Fruit fly (Drosophila melanogaster): ENCODE data around the gene CG8578.

CG8578 gene

DNA sequence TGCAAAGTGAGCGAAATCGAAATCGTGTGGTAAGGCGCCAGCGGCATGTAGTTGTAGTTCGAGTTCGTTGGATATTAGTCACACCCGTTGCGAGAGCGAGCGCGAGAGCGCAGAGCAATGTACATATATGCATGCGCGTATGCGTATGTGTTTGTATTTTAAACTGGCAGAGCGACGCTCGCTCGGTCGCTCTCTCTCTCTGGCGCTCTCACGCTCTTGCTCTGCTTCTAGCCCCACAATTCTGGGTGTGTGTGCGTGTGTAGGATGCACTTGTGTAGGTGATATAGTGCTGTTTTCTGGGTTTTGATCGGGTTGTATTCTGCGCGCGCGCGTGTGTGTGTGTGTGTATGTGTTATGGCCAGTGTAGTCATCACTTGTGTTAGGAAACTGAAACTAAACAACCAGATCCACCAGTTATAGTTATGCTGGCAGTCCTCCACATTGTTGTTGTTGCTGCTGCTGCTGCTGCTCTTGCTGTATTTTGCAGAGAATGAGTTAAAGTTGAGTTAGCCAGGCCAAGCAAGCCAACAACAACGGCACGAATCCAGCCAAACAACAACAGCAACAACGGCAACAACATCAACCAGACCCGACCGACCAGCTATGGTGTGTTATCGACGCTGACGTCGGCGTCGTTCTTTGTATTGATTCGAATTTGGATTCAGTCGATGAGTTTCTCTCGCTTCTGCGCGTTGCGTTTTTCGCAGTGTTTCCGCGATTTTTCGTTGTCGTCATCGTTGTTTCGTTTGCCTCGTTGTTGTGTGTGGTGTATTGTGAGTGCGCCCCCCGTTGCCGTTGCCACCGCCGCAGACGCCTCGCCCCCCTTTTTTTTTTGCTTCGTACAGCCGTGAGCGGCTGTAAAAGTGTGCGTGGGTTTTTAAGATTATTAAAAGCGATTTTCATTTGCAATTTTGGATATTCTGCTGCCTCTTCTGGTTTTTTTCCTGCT lies 32.3 kb upstream of the CG8578 start (continued):
- TF ChIP-seq MTF-1 (GFP tag; optimal IDR thresholded peaks at IDR 0.05; ENCODE audit: borderline replicate concordance) (no peak), Trl (optimal IDR thresholded peaks at IDR 0.05) (peak; percentile 98 to 99), Trl (GFP tag; optimal IDR thresholded peaks at IDR 0.05) (peak; percentile 61), CG14860 (GFP tag; IDR thresholded peaks at IDR 0.05; ENCODE audit: partially characterized antibody) (no peak), Xbp1 (GFP tag; optimal IDR thresholded peaks at IDR 0.05) (no peak), crc (GFP tag; optimal IDR thresholded peaks at IDR 0.05) (no peak), pita (GFP tag; optimal IDR thresholded peaks at IDR 0.05) (no peak), CG17802 (tag; optimal IDR thresholded peaks at IDR 0.05) (no peak), ems (GFP tag; optimal IDR thresholded peaks at IDR 0.05) (no peak), wek (GFP tag; optimal IDR thresholded peaks at IDR 0.05) (no peak), tio (GFP tag; optimal IDR thresholded peaks at IDR 0.05) (no peak), pum (GFP tag; optimal IDR thresholded peaks at IDR 0.05) (no peak), p53 (GFP tag; optimal IDR thresholded peaks at IDR 0.05) (no peak), CG16863 (GFP tag; optimal IDR thresholded peaks at IDR 0.05) (no peak), nau (GFP tag; optimal IDR thresholded peaks at IDR 0.05) (no peak), CG10209 (GFP tag; optimal IDR thresholded peaks at IDR 0.05) (no peak), luna (GFP tag; optimal IDR thresholded peaks at IDR 0.05) (no peak), ewg (GFP tag; optimal IDR thresholded peaks at IDR 0.05) (peak; percentile 11), CG9876 (GFP tag; optimal IDR thresholded peaks at IDR 0.05) (no peak), ERR (GFP tag; optimal IDR thresholded peaks at IDR 0.05) (no peak), bbx (GFP tag; IDR thresholded peaks at IDR 0.05; ENCODE audit: partially characterized antibody) (peak; percentile 12; the same call in 1 of the 2 replicates), Abd-B (GFP tag; optimal IDR thresholded peaks at IDR 0.05) (no peak), abd-A (tag; optimal IDR thresholded peaks at IDR 0.05) (peak; percentile 64), CG4854 (GFP tag; optimal IDR thresholded peaks at IDR 0.05) (no peak), zen2 (GFP tag; IDR thresholded peaks at IDR 0.05; ENCODE audit: partially characterized antibody) (peak; percentile 45; the same call in 2 of the 3 replicates), YL-1 (GFP tag; optimal IDR thresholded peaks at IDR 0.05) (no peak), CG12155 (GFP tag; optimal IDR thresholded peaks at IDR 0.05) (no peak), scrt (GFP tag; optimal IDR thresholded peaks at IDR 0.05) (no peak), CG15696 (tag; optimal IDR thresholded peaks at IDR 0.05) (no peak), sqz (GFP tag; optimal IDR thresholded peaks at IDR 0.05) (peak; percentile 44), CG2889 (GFP tag; IDR thresholded peaks at IDR 0.05) (no peak), CG13894 (tag; optimal IDR thresholded peaks at IDR 0.05) (no peak), gcm (GFP tag; optimal IDR thresholded peaks at IDR 0.05) (peak; percentile 19), dimm (GFP tag; IDR thresholded peaks at IDR 0.05) (no peak), CG8765 (GFP tag; IDR thresholded peaks at IDR 0.05) (0 out of 2 replicates have a peak, but pooled peaks have one; percentile 26), CG17385 (GFP tag; optimal IDR thresholded peaks at IDR 0.05) (peak; percentile 70), CG4424 (GFP tag; optimal IDR thresholded peaks at IDR 0.05) (no peak), ato (GFP tag; IDR thresholded peaks at IDR 0.05; ENCODE audit: partially characterized antibody) (no peak), Rfx (GFP tag; IDR thresholded peaks at IDR 0.05) (peak; percentile 51), HLH4C (GFP tag; IDR thresholded peaks at IDR 0.05; ENCODE audit: partially characterized antibody) (no peak), Bgb (GFP tag; IDR thresholded peaks at IDR 0.05; ENCODE audit: partially characterized antibody) (no peak; the same call in 1 of the 2 replicates), pb (GFP tag; optimal IDR thresholded peaks at IDR 0.05) (no peak), shn (GFP tag; optimal IDR thresholded peaks at IDR 0.05) (peak; percentile 2), B-H2 (GFP tag; optimal IDR thresholded peaks at IDR 0.05) (peak; percentile 12), hbn (GFP tag; IDR thresholded peaks at IDR 0.05; ENCODE audit: partially characterized antibody) (peak; percentile 27; the same call in 1 of the 2 replicates), chinmo (GFP tag; IDR thresholded peaks at IDR 0.05; ENCODE audit: partially characterized antibody) (peak; percentile 96), usp (GFP tag; optimal IDR thresholded peaks at IDR 0.05) (no peak), CG12236 (GFP tag; optimal IDR thresholded peaks at IDR 0.05) (no peak)

Data from whole organism, embryonic.